Fruit fly (Drosophila melanogaster): ENCODE measurements around the gene CtsL4.

The CtsL4 gene

DNA sequence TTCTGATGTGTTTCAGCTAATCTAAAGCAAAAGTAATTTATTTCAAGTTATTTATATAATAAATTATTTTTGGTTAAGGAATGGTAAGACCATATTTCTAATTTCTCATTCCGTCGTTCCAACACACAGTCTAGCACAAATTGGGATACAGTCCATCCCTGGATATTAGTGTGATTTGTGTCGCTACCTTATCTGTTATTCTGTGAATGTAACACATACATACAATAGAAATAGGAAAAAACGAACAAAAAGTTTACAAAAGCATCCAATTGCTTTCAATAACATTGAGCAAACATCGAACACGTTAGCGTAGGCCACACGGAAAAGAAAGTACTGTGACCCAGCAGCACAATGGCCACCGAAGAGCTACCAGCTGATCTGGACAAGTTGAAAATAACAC is 10.1 kb upstream of the CtsL4 start, which contains the start of gene CG5056 (continued):
- no peak for TF ChIP-seq CG15269 (tag; optimal IDR thresholded peaks at IDR 0.05)
- peak; percentile 94 for TF ChIP-seq CG4617 (GFP tag; optimal IDR thresholded peaks at IDR 0.05; ENCODE audit: borderline replicate concordance)
- TF ChIP-seq CG10959 (GFP tag; IDR thresholded peaks at IDR 0.05): no peak
- TF ChIP-seq ERR (GFP tag; optimal IDR thresholded peaks at IDR 0.05): no peak
- no peak for TF ChIP-seq CG14965 (GFP tag; optimal IDR thresholded peaks at IDR 0.05; ENCODE audit: borderline replicate concordance)
- TF ChIP-seq CG14667 (GFP tag; IDR thresholded peaks at IDR 0.05): peak; percentile 30; the same call in 1 of the 2 replicates
- peak; percentile 28 for TF ChIP-seq Xbp1 (GFP tag; optimal IDR thresholded peaks at IDR 0.05)
- no peak for TF ChIP-seq sqz (GFP tag; optimal IDR thresholded peaks at IDR 0.05)
- TF ChIP-seq BtbVII (GFP tag; optimal IDR thresholded peaks at IDR 0.05): no peak
- no peak for TF ChIP-seq oc (tag; optimal IDR thresholded peaks at IDR 0.05)
- no peak for TF ChIP-seq CG32532 (GFP tag; IDR thresholded peaks at IDR 0.05)
- TF ChIP-seq Fer2 (tag; optimal IDR thresholded peaks at IDR 0.05): no peak
- TF ChIP-seq psq (GFP tag; optimal IDR thresholded peaks at IDR 0.05): no peak
- TF ChIP-seq bigmax (GFP tag; optimal IDR thresholded peaks at IDR 0.05): peak; percentile 69
- TF ChIP-seq CG12236 (GFP tag; optimal IDR thresholded peaks at IDR 0.05): no peak
- TF ChIP-seq Rx (GFP tag; IDR thresholded peaks at IDR 0.05): no peak
- no peak for TF ChIP-seq NK7.1 (GFP tag; optimal IDR thresholded peaks at IDR 0.05)
- TF ChIP-seq CG17361 (GFP tag; IDR thresholded peaks at IDR 0.05): peak; percentile 54; the same call in 2 of the 3 replicates
- TF ChIP-seq seq (GFP tag; IDR thresholded peaks at IDR 0.05): no peak
- no peak for TF ChIP-seq CG31365 (tag; optimal IDR thresholded peaks at IDR 0.05)
- TF ChIP-seq ewg (GFP tag; optimal IDR thresholded peaks at IDR 0.05): peak; percentile 41
- TF ChIP-seq Gug (GFP tag; IDR thresholded peaks at IDR 0.05): no peak
- TF ChIP-seq tap (tag; optimal IDR thresholded peaks at IDR 0.05): no peak
- TF ChIP-seq CG12744 (GFP tag; optimal IDR thresholded peaks at IDR 0.05): no peak
- TF ChIP-seq CG12071 (GFP tag; optimal IDR thresholded peaks at IDR 0.05): no peak
- TF ChIP-seq zf30C (GFP tag; optimal IDR thresholded peaks at IDR 0.05): no peak
- no peak for TF ChIP-seq sna (GFP tag; IDR thresholded peaks at IDR 0.05; ENCODE audit: partially characterized antibody)
- no peak for TF ChIP-seq CHES-1-like (GFP tag; optimal IDR thresholded peaks at IDR 0.05)
- no peak for TF ChIP-seq da (GFP tag; optimal IDR thresholded peaks at IDR 0.05)
- TF ChIP-seq CG12659 (GFP tag; optimal IDR thresholded peaks at IDR 0.05): peak; percentile 75
- TF ChIP-seq en (GFP tag; optimal IDR thresholded peaks at IDR 0.05): no peak
- no peak for TF ChIP-seq so (GFP tag; IDR thresholded peaks at IDR 0.05)
- TF ChIP-seq CG1647 (GFP tag; optimal IDR thresholded peaks at IDR 0.05): no peak
- TF ChIP-seq dpn (GFP tag; optimal IDR thresholded peaks at IDR 0.05): peak in 1 of 2 experiments; percentile 31
- TF ChIP-seq CG9932 (GFP tag; IDR thresholded peaks at IDR 0.05): peak; percentile 36; the same call in 1 of the 2 replicates
- no peak for TF ChIP-seq dimm (GFP tag; IDR thresholded peaks at IDR 0.05)
- peak; percentile 44 for TF ChIP-seq BEAF-32 (GFP tag; optimal IDR thresholded peaks at IDR 0.05)
- TF ChIP-seq NC2α (GFP tag; optimal IDR thresholded peaks at IDR 0.05): no peak
- TF ChIP-seq trem (tag; optimal IDR thresholded peaks at IDR 0.05): peak; percentile 69
- peak; percentile 40 for TF ChIP-seq phol (tag; optimal IDR thresholded peaks at IDR 0.05)
- no peak for TF ChIP-seq CG3065 (GFP tag; optimal IDR thresholded peaks at IDR 0.05)
- TF ChIP-seq Atf-2 (GFP tag; optimal IDR thresholded peaks at IDR 0.05): no peak
- TF ChIP-seq CG2116 (GFP tag; optimal IDR thresholded peaks at IDR 0.05): peak; percentile 56
- no peak for TF ChIP-seq Poxn (GFP tag; IDR thresholded peaks at IDR 0.05)
- TF ChIP-seq ems (GFP tag; optimal IDR thresholded peaks at IDR 0.05): no peak
- peak; percentile 26 for TF ChIP-seq Sry-δ (GFP tag; optimal IDR thresholded peaks at IDR 0.05)
- no peak for TF ChIP-seq luna (GFP tag; optimal IDR thresholded peaks at IDR 0.05)
- TF ChIP-seq chn (GFP tag; optimal IDR thresholded peaks at IDR 0.05): no peak
- TF ChIP-seq CG14710 (tag; optimal IDR thresholded peaks at IDR 0.05): peak; percentile 65
- no peak for TF ChIP-seq Hr3 (GFP tag; optimal IDR thresholded peaks at IDR 0.05)
- TF ChIP-seq CG9727 (GFP tag; optimal IDR thresholded peaks at IDR 0.05): no peak
- TF ChIP-seq chinmo (GFP tag; IDR thresholded peaks at IDR 0.05; ENCODE audit: partially characterized antibody): no peak
